Worm (Caenorhabditis elegans) whole organism, L1 larva: Measurements from ENCODE around the gene C07G2.5.

Source experiments
- C34B4.2 ChIP-seq: sonication (generic microtip); optimal IDR thresholded peaks from 2 replicates; lab custom pipeline; 2017; ENCODE audit warnings: mild to moderate bottlenecking, missing genetic modification characterization, missing compliant biosample characterization
- blmp-1 ChIP-seq: fragments of 150-350 bp; optimal IDR thresholded peaks from 2 replicates; lab custom pipeline; 2014; ENCODE audit warnings: missing biosample characterization, missing genetic modification characterization
- ceh-8 ChIP-seq: fragments of 200-800 bp; sonication (Bioruptor generic); optimal IDR thresholded peaks from 2 replicates; lab custom pipeline; 2018; ENCODE audit warnings: mild to moderate bottlenecking, missing genetic modification characterization, moderate library complexity, missing compliant biosample characterization
- ceh-82 ChIP-seq, 3 experiments: fragments of 150-350 bp in 1 of 3; sonication (generic microtip) in 2 of 3; optimal IDR thresholded peaks; 2 replicates each; lab custom pipeline; 2014 to 2017; ENCODE audit warnings: missing biosample characterization in 3 of 3, missing genetic modification characterization in 3 of 3
- ceh-88 ChIP-seq: fragments of 200-800 bp; sonication (Bioruptor generic); IDR thresholded peaks from 2 replicates; pipeline ENCODE4 v1.3.6; 2022; ENCODE audit warnings: missing genetic modification characterization, missing compliant biosample characterization
- ces-1 ChIP-seq: fragments of 150-350 bp; optimal IDR thresholded peaks from 2 replicates; lab custom pipeline; 2014; ENCODE audit warnings: missing biosample characterization, missing genetic modification reagents, missing genetic modification characterization
- egl-13 ChIP-seq: sonication (generic microtip); optimal IDR thresholded peaks from 2 replicates; lab custom pipeline; 2016; ENCODE audit warnings: missing genotype, missing genetic modification reagents, missing genetic modification characterization, missing compliant biosample characterization
- egl-27 ChIP-seq, 2 experiments: fragments of 150-350 bp in 1 of 2; sonication (generic microtip); optimal IDR thresholded peaks; 3 replicates each; lab custom pipeline; 2017 to 2018; ENCODE audit warnings: missing biosample characterization in 2 of 2, missing genetic modification characterization in 2 of 2, missing genetic modification reagents in 2 of 2
- fkh-8 ChIP-seq: sonication (generic microtip); optimal IDR thresholded peaks from 2 replicates; lab custom pipeline; 2016; ENCODE audit warnings: mild to moderate bottlenecking, missing genetic modification characterization, missing compliant biosample characterization
- hlh-17 ChIP-seq: fragments of 200-800 bp; sonication (Bioruptor generic); optimal IDR thresholded peaks from 2 replicates; lab custom pipeline; 2018; ENCODE audit warnings: missing genetic modification characterization, mild to moderate bottlenecking, missing compliant biosample characterization, moderate library complexity, borderline replicate concordance
- isw-1 ChIP-seq: fragments of 200-800 bp; sonication (Bioruptor generic); IDR thresholded peaks from 2 replicates; pipeline ENCODE4 v1.3.6; 2022; ENCODE audit warnings: missing genetic modification characterization, missing compliant biosample characterization
- lin-14 ChIP-seq: fragments of 200-800 bp; sonication (Bioruptor generic); optimal IDR thresholded peaks from 2 replicates; lab custom pipeline; 2018; ENCODE audit warnings: mild to moderate bottlenecking, missing genetic modification characterization, moderate library complexity, missing compliant biosample characterization
- lin-15B ChIP-seq: fragments of 150-350 bp; sonication (generic microtip); optimal IDR thresholded peaks from 3 replicates; lab custom pipeline; 2014; ENCODE audit warnings: missing biosample characterization, missing genetic modification characterization
- lin-39 ChIP-seq: fragments of 150-350 bp; optimal IDR thresholded peaks from 2 replicates; lab custom pipeline; 2014; ENCODE audit warnings: missing biosample characterization, missing genetic modification reagents, missing genetic modification characterization
- lsy-2 ChIP-seq, 2 experiments: fragments of 150-350 bp; optimal IDR thresholded peaks; 2 replicates each; lab custom pipeline; 2014; ENCODE audit warnings: missing biosample characterization in 2 of 2, missing genetic modification characterization in 2 of 2
- mef-2 ChIP-seq: fragments of 150-350 bp; optimal IDR thresholded peaks from 2 replicates; lab custom pipeline; 2014; ENCODE audit warnings: missing biosample characterization, missing genetic modification characterization
- nhr-20 ChIP-seq: sonication (generic microtip); optimal IDR thresholded peaks from 2 replicates; lab custom pipeline; 2016; ENCODE audit warnings: mild to moderate bottlenecking, missing genetic modification characterization, missing compliant biosample characterization
- nhr-28 ChIP-seq: fragments of 150-350 bp; optimal IDR thresholded peaks from 2 replicates; lab custom pipeline; 2014; ENCODE audit warnings: missing biosample characterization, missing genetic modification characterization
- nhr-47 ChIP-seq: sonication (generic microtip); optimal IDR thresholded peaks from 2 replicates; lab custom pipeline; 2016; ENCODE audit warnings: mild to moderate bottlenecking, missing genetic modification characterization, moderate library complexity, missing compliant biosample characterization
- nhr-71 ChIP-seq: sonication (generic microtip); optimal IDR thresholded peaks from 2 replicates; lab custom pipeline; 2016; ENCODE audit warnings: mild to moderate bottlenecking, missing genetic modification characterization, moderate library complexity, missing compliant biosample characterization
- nhr-85 ChIP-seq: sonication (generic microtip); peaks from one replicate; lab custom pipeline; 2016; ENCODE audit warnings: missing genetic modification characterization, inconsistent platforms, missing compliant biosample characterization
- pax-3 ChIP-seq: fragments of 200-800 bp; sonication (Bioruptor generic); optimal IDR thresholded peaks from 2 replicates; lab custom pipeline; 2018; ENCODE audit warnings: mild to moderate bottlenecking, missing genetic modification characterization, moderate library complexity, missing compliant biosample characterization
- pqm-1 ChIP-seq: sonication (generic microtip); optimal IDR thresholded peaks from 3 replicates; lab custom pipeline; 2017; ENCODE audit warnings: missing biosample characterization, missing genetic modification characterization
- snu-23 ChIP-seq: sonication (generic microtip); optimal IDR thresholded peaks from 2 replicates; lab custom pipeline; 2016; ENCODE audit warnings: missing genetic modification characterization, missing compliant biosample characterization
- sox-4 ChIP-seq: sonication (generic microtip); optimal IDR thresholded peaks from 2 replicates; lab custom pipeline; 2016; ENCODE audit warnings: missing genetic modification characterization, missing compliant biosample characterization
- swsn-7 ChIP-seq: sonication (generic microtip); optimal IDR thresholded peaks from 2 replicates; lab custom pipeline; 2016; ENCODE audit warnings: missing genetic modification characterization, missing compliant biosample characterization
- unc-30 ChIP-seq: sonication (generic microtip); optimal IDR thresholded peaks from 2 replicates; lab custom pipeline; 2017; ENCODE audit warnings: missing biosample characterization, missing genetic modification characterization
- vab-15 ChIP-seq: sonication (generic microtip); optimal IDR thresholded peaks from 2 replicates; lab custom pipeline; 2017; ENCODE audit warnings: missing genotype, mild to moderate bottlenecking, missing genetic modification characterization, missing compliant biosample characterization
- zag-1 ChIP-seq: fragments of 150-350 bp; optimal IDR thresholded peaks from 2 replicates; lab custom pipeline; 2014; ENCODE audit warnings: missing biosample characterization, missing genetic modification characterization
- ztf-4 ChIP-seq: fragments of 150-350 bp; optimal IDR thresholded peaks from 2 replicates; lab custom pipeline; 2014; ENCODE audit warnings: missing biosample characterization, missing genetic modification characterization

Gene C07G2.5

DNA sequence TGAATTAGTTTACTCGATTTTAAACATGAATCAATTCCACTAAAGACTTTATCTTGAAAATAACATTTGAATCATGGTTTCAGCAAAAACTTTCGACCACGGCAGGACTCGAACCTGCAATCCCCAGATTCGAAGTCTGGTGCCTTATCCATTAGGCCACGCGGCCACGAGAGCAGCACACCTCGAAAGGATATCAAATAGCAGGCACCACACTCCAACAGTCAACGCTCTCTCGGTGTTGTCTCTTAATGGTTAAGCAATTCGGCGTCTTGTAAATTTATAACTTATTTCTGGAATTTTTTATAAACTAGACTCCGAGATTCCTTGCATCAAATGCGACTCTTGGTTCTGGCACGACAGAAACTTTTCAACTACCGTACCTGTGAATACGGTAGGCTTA is 28.0 kb downstream of the C07G2.5 start (continued):
- TF ChIP-seq ceh-82 (tag; optimal IDR thresholded peaks at IDR 0.05; lab: Kevin White, UChicago) = peak in 2 of 3 experiments; percentile 49 to 64

DNA sequence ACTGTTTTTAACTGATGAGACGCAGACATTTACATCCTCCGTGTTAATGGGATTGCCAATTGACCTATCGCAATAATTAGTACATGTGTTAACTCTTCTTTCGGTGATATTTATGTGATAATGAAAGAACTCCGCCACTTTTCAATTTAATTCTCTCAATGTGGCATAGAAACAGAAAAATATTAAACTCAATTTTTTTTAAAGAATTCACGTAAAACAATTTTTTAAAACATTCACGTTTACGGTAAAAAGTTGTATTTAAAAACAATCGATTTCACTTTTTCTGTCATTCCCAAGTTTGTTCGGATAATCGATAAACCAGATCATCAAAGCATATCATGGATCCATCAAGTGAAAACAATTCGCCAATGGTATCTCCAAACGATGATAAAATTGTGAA is 30.0 kb downstream of the C07G2.5 start, which contains the start of gene mstr-2:
mstr-2 (plus strand) TSS at position 301 of the 400 bp plus-strand sequence.
- no peak for TF ChIP-seq unc-30 (tag; lab: Kevin White, UChicago)
- no peak for TF ChIP-seq nhr-28
- no peak for TF ChIP-seq swsn-7 (tag; lab: Kevin White, UChicago)
- TF ChIP-seq pqm-1 (tag; lab: Kevin White, UChicago) = no peak

DNA sequence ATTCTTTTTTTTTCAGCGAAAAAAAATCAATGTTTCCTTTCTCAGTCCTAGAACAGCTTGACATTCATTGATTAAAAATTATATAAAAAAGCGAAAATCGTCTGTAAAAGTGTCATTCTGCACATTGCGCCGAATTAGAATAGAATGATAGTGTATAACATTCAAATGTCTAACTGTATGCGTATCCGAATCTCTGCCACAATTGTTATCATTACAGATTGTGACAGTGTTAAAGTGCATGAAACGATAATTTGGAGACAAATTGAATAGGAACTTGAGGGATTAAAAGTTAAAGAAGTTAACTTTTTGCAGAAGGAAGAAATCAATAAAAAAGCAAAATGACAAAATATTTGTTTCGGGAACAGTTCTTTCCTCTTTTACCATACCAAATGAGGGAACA is 30.4 kb downstream of the C07G2.5 start:
- TF ChIP-seq pax-3 (tag; lab: Kevin White, UChicago) = no peak
- TF ChIP-seq ceh-8 (GFP tag; lab: Kevin White, UChicago) = no peak
- no peak for TF ChIP-seq snu-23 (GFP tag; lab: Kevin White, UChicago)
- no peak for TF ChIP-seq hlh-17
- no peak for TF ChIP-seq nhr-47 (tag; lab: Kevin White, UChicago)

DNA sequence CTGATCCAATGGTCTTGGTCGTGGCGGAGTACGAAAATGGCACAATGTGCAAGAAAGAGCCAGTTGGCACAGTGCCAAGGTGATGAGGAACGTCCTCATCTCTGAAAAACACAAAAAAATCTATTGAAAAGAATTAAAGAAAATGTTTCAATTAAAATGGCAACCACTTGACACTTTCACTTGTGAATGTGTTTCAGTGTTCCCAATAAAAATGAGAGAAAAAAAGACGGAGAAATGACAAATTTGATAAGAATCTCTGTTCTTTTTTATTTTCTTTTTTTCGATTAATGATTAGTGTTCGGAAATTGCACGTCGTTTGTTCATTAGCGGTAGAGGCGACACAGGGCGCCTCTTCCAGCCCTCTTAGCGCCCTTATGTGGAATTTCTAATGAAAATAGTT is 31.6 kb downstream of the C07G2.5 start, which contains the start of gene ndg-4:
ndg-4 (minus strand) TSS at position 101 of the 400 bp plus-strand sequence.
- peak; percentile 17 for TF ChIP-seq blmp-1 (tag; lab: Kevin White, UChicago)
- no peak for TF ChIP-seq C34B4.2 (tag; lab: Kevin White, UChicago)
- TF ChIP-seq, all 84 proteins: peak for 1

DNA sequence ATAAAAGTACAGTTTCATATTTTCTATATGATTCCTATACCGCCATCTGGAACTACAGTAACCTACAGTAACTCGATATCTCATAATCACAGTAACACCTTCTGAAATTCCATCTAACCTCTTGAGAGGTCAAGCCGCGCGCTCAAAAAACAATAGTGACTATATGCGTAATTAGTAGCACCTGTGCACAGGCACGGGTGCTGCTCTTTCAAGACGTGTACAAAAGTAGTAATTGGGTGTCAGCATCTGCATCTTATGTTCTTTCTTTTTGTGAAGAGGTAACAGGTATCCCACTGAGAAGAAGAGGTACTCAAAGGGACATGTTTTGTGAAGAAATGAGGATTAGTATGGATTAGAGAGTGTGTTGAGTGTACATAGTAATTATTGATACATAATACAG is 37.5 kb downstream of the C07G2.5 start:
- TF ChIP-seq ces-1 (GFP tag; lab: Kevin White, UChicago) (no peak), mef-2 (no peak), sox-4 (tag; lab: Kevin White, UChicago) (no peak), egl-27 (tag; optimal IDR thresholded peaks at IDR 0.05; lab: Kevin White, UChicago) (no peak), isw-1 (GFP tag; lab: Robert Waterston, UW) (no peak), vab-15 (no peak), snu-23 (GFP tag; lab: Kevin White, UChicago) (no peak), ztf-4 (tag; lab: Kevin White, UChicago) (no peak), lin-15B (tag; lab: Kevin White, UChicago) (no peak), nhr-71 (tag; lab: Kevin White, UChicago) (no peak), zag-1 (tag; lab: Kevin White, UChicago) (no peak), nhr-85 (no peak), nhr-20 (tag; lab: Kevin White, UChicago) (no peak), lin-39 (tag; lab: Kevin White, UChicago) (no peak), ceh-88 (GFP tag; lab: Robert Waterston, UW) (no peak), unc-30 (tag; lab: Kevin White, UChicago) (no peak)

DNA sequence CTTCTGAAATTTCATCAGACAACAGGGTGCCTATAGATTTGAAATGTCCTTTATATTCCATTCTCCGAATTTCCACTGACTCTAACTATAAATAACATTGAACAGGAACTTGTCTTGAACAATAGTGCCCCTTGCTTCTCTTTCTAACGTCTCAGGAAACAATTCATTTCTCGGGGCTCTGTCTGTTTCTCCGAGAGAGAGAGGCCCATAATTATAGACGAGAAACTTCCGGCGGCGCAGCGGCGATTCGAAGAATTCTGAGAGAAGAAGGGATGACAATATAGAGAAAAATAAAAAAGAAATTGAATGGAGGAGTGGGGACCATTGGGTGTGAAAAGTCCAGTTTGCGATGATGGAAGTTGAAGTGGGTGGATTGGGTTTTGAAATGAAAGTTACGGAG is 38.6 kb downstream of the C07G2.5 start:
- TF ChIP-seq fkh-8 (tag; lab: Kevin White, UChicago) = peak; percentile 58
- TF ChIP-seq egl-13 (tag; lab: Kevin White, UChicago) = peak; percentile 0
- peak; percentile 63 for TF ChIP-seq lin-14 (GFP tag; lab: Kevin White, UChicago)
- peak in 1 of 3 experiments; percentile 3 for TF ChIP-seq ceh-82 (tag; optimal IDR thresholded peaks at IDR 0.05; lab: Kevin White, UChicago)
- TF ChIP-seq lsy-2 (tag; optimal IDR thresholded peaks at IDR 0.05; lab: Kevin White, UChicago) = peak in 1 of 2 experiments; percentile 5
- no peak for TF ChIP-seq ceh-8 (GFP tag; lab: Kevin White, UChicago)
- no peak for TF ChIP-seq pax-3 (tag; lab: Kevin White, UChicago)
- no peak for TF ChIP-seq pqm-1 (tag; lab: Kevin White, UChicago)
